Worm (Caenorhabditis elegans) whole organism, early embryonic: ENCODE measurements around the gene Y34F4.3.

ENCODE experiments used
- ceh-36 ChIP-seq: sonication (generic microtip); optimal IDR thresholded peaks from 2 replicates; lab custom pipeline; 2016; ENCODE audit warnings: missing genetic modification characterization, inconsistent platforms, missing compliant biosample characterization
- flt-1 ChIP-seq: fragments of 200-800 bp; sonication (Bioruptor generic); IDR thresholded peaks from 2 replicates; pipeline ENCODE4 v1.3.6; 2022; ENCODE audit warnings: missing genetic modification characterization, missing compliant biosample characterization
- hmg-4 ChIP-seq: fragments of 200-800 bp; sonication (Bioruptor generic); optimal IDR thresholded peaks from 2 replicates; lab custom pipeline; 2018; ENCODE audit warnings: mild to moderate bottlenecking, missing genetic modification characterization, missing compliant biosample characterization
- pes-1 ChIP-seq: fragments of 200-800 bp; sonication (Bioruptor generic); IDR thresholded peaks from 2 replicates; pipeline ENCODE4 v1.3.6; 2022; ENCODE audit warnings: missing genetic modification reagents, missing genetic modification characterization, missing compliant biosample characterization
- tbx-37 ChIP-seq: fragments of 200-800 bp; sonication (Bioruptor generic); conservative IDR thresholded peaks from 2 replicates; pipeline ENCODE4 v1.3.6; 2022; ENCODE audit warnings: missing genetic modification reagents, missing genetic modification characterization, missing compliant biosample characterization

ce11 chrIII:1053067-1053466, 37.1 kb upstream of the Y34F4.3 start, which contains the start of gene fbxo-11.2:
- no peak for TF ChIP-seq hmg-4 (GFP tag; lab: Kevin White, UChicago)
- TF ChIP-seq pes-1 (GFP tag; lab: Robert Waterston, UW): no peak
- TF ChIP-seq ceh-36 (tag; lab: Kevin White, UChicago): no peak
- no peak for TF ChIP-seq flt-1 (GFP tag; lab: Robert Waterston, UW)
- TF ChIP-seq tbx-37: no peak
